Fruit fly (Drosophila melanogaster): ENCODE data around the gene Oseg2.

DNA sequence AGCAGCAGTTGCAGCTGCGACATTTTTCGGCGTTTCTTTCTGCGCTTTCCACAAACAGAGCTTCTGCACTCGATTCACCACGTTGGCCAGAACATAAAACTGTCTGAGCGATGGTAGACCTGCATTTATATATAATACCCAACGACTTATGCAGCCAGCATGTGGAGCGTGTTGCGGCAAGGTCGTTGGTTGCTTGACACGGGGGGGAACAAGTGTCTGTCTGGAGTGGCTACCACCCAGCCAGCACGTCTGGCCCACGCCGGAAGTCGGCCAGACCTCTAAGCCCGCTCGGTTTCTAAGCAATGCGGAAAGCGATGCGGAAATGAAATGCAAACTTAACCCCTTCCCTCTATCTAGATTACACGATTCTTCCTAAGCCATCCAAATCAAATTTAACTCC is 43.2 kb downstream of the Oseg2 start, which contains the start of gene yellow-g:
- TF ChIP-seq psq (optimal IDR thresholded peaks at IDR 0.05) (no peak), CG8478 (optimal IDR thresholded peaks at IDR 0.05) (no peak), usp (GFP tag; optimal IDR thresholded peaks at IDR 0.05) (no peak), pan (optimal IDR thresholded peaks at IDR 0.05) (no peak), EcR (GFP tag; optimal IDR thresholded peaks at IDR 0.05) (no peak)

Data from whole organism.